Fruit fly (Drosophila melanogaster) whole organism, embryonic: ENCODE measurements around the gene Sumo.

Experiments
- ATbp ChIP-seq: fragments of 200-800 bp; sonication (Bioruptor generic); optimal IDR thresholded peaks from 2 replicates; lab custom pipeline; 2017; ENCODE audit warnings: missing biosample characterization, mild to moderate bottlenecking, missing genetic modification characterization, missing genetic modification reagents
- BtbVII ChIP-seq: fragments of 200-800 bp; sonication (Bioruptor generic); optimal IDR thresholded peaks from 3 replicates; lab custom pipeline; 2017; ENCODE audit warnings: missing biosample characterization, mild to moderate bottlenecking, missing genetic modification characterization
- Bteb2 ChIP-seq: fragments of 200-800 bp; sonication (Bioruptor generic); optimal IDR thresholded peaks from 2 replicates; lab custom pipeline; 2016; ENCODE audit warnings: missing biosample characterization, missing genetic modification characterization
- CG10366 ChIP-seq: fragments of 200-800 bp; sonication (Bioruptor generic); IDR thresholded peaks from 2 replicates; pipeline ENCODE4 v1.3.6; 2022; ENCODE audit warnings: missing biosample characterization, missing genetic modification characterization
- CG10543 ChIP-seq: fragments of 200-800 bp; sonication (Bioruptor generic); optimal IDR thresholded peaks from 3 replicates; lab custom pipeline; 2017; ENCODE audit warnings: missing biosample characterization, mild to moderate bottlenecking, missing genetic modification characterization, moderate library complexity
- CG11504 ChIP-seq: fragments of 200-800 bp; sonication (Bioruptor generic); optimal IDR thresholded peaks from 3 replicates; lab custom pipeline; 2019; ENCODE audit warnings: missing biosample characterization, mild to moderate bottlenecking, missing genetic modification characterization, moderate library complexity
- CG1233 ChIP-seq: fragments of 200-800 bp; sonication (Bioruptor generic); optimal IDR thresholded peaks from 4 replicates; lab custom pipeline; 2018; ENCODE audit warnings: missing biosample characterization, mild to moderate bottlenecking, missing genetic modification characterization
- CG15011 ChIP-seq: fragments of 200-800 bp; sonication (Bioruptor generic); optimal IDR thresholded peaks from 3 replicates; lab custom pipeline; 2018; ENCODE audit warnings: missing biosample characterization, mild to moderate bottlenecking, missing genetic modification characterization
- CG15269 ChIP-seq: fragments of 200-800 bp; sonication (Bioruptor generic); optimal IDR thresholded peaks from 2 replicates; lab custom pipeline; 2018; ENCODE audit warnings: missing biosample characterization, mild to moderate bottlenecking, missing genetic modification characterization, moderate library complexity
- CG1603 ChIP-seq: fragments of 200-800 bp; sonication (Bioruptor generic); optimal IDR thresholded peaks from 2 replicates; lab custom pipeline; 2019; ENCODE audit warnings: missing biosample characterization, mild to moderate bottlenecking, missing genetic modification characterization, moderate library complexity
- CG1647 ChIP-seq: fragments of 200-800 bp; sonication (Bioruptor generic); optimal IDR thresholded peaks from 3 replicates; lab custom pipeline; 2016; ENCODE audit warnings: missing biosample characterization, missing genetic modification characterization
- CG16813 ChIP-seq: fragments of 200-800 bp; sonication (Bioruptor generic); IDR thresholded peaks from 3 replicates; pipeline ENCODE4 v1.3.6; 2022; ENCODE audit warnings: missing biosample characterization, missing genetic modification characterization; ENCODE audit not compliant: partially characterized antibody
- CG17385 ChIP-seq: fragments of 200-800 bp; sonication (Bioruptor generic); optimal IDR thresholded peaks from 3 replicates; lab custom pipeline; 2018; ENCODE audit warnings: missing biosample characterization, mild to moderate bottlenecking, missing genetic modification characterization
- CG17829 ChIP-seq: fragments of 200-800 bp; optimal IDR thresholded peaks from 2 replicates; lab custom pipeline; 2019; ENCODE audit warnings: missing biosample characterization, mild to moderate bottlenecking, missing genetic modification characterization, moderate library complexity
- CG18011 ChIP-seq: fragments of 200-800 bp; sonication (Bioruptor generic); optimal IDR thresholded peaks from 2 replicates; lab custom pipeline; 2017; ENCODE audit warnings: missing biosample characterization, missing genetic modification characterization, mild to moderate bottlenecking, moderate library complexity, missing genotype
- CG18476 ChIP-seq: fragments of 200-800 bp; sonication (Bioruptor generic); optimal IDR thresholded peaks from 2 replicates; lab custom pipeline; 2016; ENCODE audit warnings: missing biosample characterization, mild to moderate bottlenecking, missing genetic modification characterization
- CG2199 ChIP-seq: fragments of 200-800 bp; sonication (Bioruptor generic); IDR thresholded peaks from 3 replicates; pipeline ENCODE4 v1.3.6; 2022; ENCODE audit warnings: missing biosample characterization, missing genetic modification characterization
- CG2678 ChIP-seq: fragments of 200-800 bp; sonication (Bioruptor generic); optimal IDR thresholded peaks from 3 replicates; lab custom pipeline; 2019; ENCODE audit warnings: missing biosample characterization, mild to moderate bottlenecking, missing genetic modification characterization, moderate library complexity
- CG4360 ChIP-seq: fragments of 200-800 bp; sonication (Bioruptor generic); IDR thresholded peaks from 2 replicates; pipeline ENCODE4 v1.3.6; 2022; ENCODE audit warnings: missing biosample characterization, missing genetic modification characterization
- CG7786 ChIP-seq: fragments of 200-800 bp; sonication (Bioruptor generic); optimal IDR thresholded peaks from 2 replicates; lab custom pipeline; 2016; ENCODE audit warnings: missing biosample characterization, missing genetic modification characterization
- CG7839 ChIP-seq: fragments of 200-800 bp; sonication (Bioruptor generic); optimal IDR thresholded peaks from 3 replicates; lab custom pipeline; 2018; ENCODE audit warnings: missing biosample characterization, mild to moderate bottlenecking, missing genetic modification characterization, moderate library complexity
- CG7987 ChIP-seq: fragments of 200-800 bp; sonication (Bioruptor generic); optimal IDR thresholded peaks from 2 replicates; lab custom pipeline; 2018; ENCODE audit warnings: missing biosample characterization, mild to moderate bottlenecking, missing genetic modification characterization, moderate library complexity
- CG9727 ChIP-seq: fragments of 200-800 bp; sonication (Bioruptor generic); optimal IDR thresholded peaks from 3 replicates; lab custom pipeline; 2017; ENCODE audit warnings: missing biosample characterization, mild to moderate bottlenecking, missing genetic modification characterization
- Dbx ChIP-seq: fragments of 200-800 bp; sonication (Bioruptor generic); IDR thresholded peaks from 3 replicates; pipeline ENCODE4 v1.3.6; 2022; ENCODE audit warnings: missing biosample characterization, missing genetic modification characterization
- Doc2 ChIP-seq: fragments of 200-800 bp; sonication (Bioruptor generic); IDR thresholded peaks from 2 replicates; pipeline ENCODE4 v1.3.6; 2022; ENCODE audit warnings: missing biosample characterization, missing genetic modification characterization
- Eip74EF ChIP-seq, 2 experiments: fragments of 200-800 bp in 1 of 2; fragments of >200 bp in 1 of 2; sonication (Bioruptor generic) in 1 of 2; optimal IDR thresholded peaks; 2 replicates each; lab custom pipeline; 2017 to 2019; ENCODE audit warnings: missing biosample characterization in 2 of 2, missing genetic modification characterization in 2 of 2, mild to moderate bottlenecking in 1 of 2, moderate library complexity in 1 of 2
- HmgZ ChIP-seq: fragments of 200-800 bp; sonication (Bioruptor generic); optimal IDR thresholded peaks from 2 replicates; lab custom pipeline; 2018; ENCODE audit warnings: missing biosample characterization, mild to moderate bottlenecking, missing genetic modification characterization
- Hr39 ChIP-seq: fragments of >200 bp; optimal IDR thresholded peaks from 2 replicates; lab custom pipeline; 2017
- Meics ChIP-seq: fragments of 200-800 bp; sonication (Bioruptor generic); optimal IDR thresholded peaks from 2 replicates; lab custom pipeline; 2017; ENCODE audit warnings: missing biosample characterization, mild to moderate bottlenecking, missing genetic modification characterization
- Mes4 ChIP-seq: fragments of 200-800 bp; sonication (Bioruptor generic); optimal IDR thresholded peaks from 2 replicates; lab custom pipeline; 2016; ENCODE audit warnings: missing biosample characterization, missing genetic modification characterization
- Oaz ChIP-seq: fragments of 200-800 bp; sonication (Bioruptor generic); IDR thresholded peaks from 2 replicates; pipeline ENCODE4 v1.3.6; 2022; ENCODE audit warnings: missing biosample characterization, missing genetic modification characterization
- Rfx ChIP-seq: fragments of 200-800 bp; sonication (Bioruptor generic); IDR thresholded peaks from 2 replicates; pipeline ENCODE4 v1.3.6; 2022; ENCODE audit warnings: missing biosample characterization, missing genetic modification characterization
- abd-A ChIP-seq: fragments of 200-800 bp; sonication (Bioruptor generic); optimal IDR thresholded peaks from 3 replicates; lab custom pipeline; 2019; ENCODE audit warnings: missing biosample characterization, mild to moderate bottlenecking, missing genetic modification characterization, moderate library complexity
- ap ChIP-seq: fragments of 200-800 bp; sonication (Bioruptor generic); IDR thresholded peaks from 2 replicates; pipeline ENCODE4 v1.3.6; 2022; ENCODE audit warnings: missing biosample characterization, missing genetic modification characterization
- br ChIP-seq: fragments of >200 bp; optimal IDR thresholded peaks from 2 replicates; lab custom pipeline; 2017
- ci ChIP-seq: fragments of 200-800 bp; sonication (Bioruptor generic); IDR thresholded peaks from 3 replicates; pipeline ENCODE4 v1.3.6; 2022; ENCODE audit warnings: missing biosample characterization, missing genetic modification characterization
- croc ChIP-seq: fragments of 200-800 bp; sonication (Bioruptor generic); conservative IDR thresholded peaks from 3 replicates; pipeline ENCODE4 v1.3.6; 2022; ENCODE audit warnings: missing biosample characterization, missing genetic modification characterization
- danr ChIP-seq: fragments of 200-800 bp; sonication (Bioruptor generic); IDR thresholded peaks from 2 replicates; pipeline ENCODE4 v1.3.6; 2022; ENCODE audit warnings: missing biosample characterization, missing genetic modification characterization
- dm ChIP-seq: fragments of 200-800 bp; sonication (Bioruptor generic); optimal IDR thresholded peaks from 3 replicates; lab custom pipeline; 2016; ENCODE audit warnings: missing biosample characterization, missing genetic modification characterization
- eve ChIP-seq, 2 experiments: fragments of >200 bp; optimal IDR thresholded peaks; 2 replicates each; lab custom pipeline; 2017; ENCODE audit warnings: missing biosample characterization in 2 of 2, missing genetic modification characterization in 2 of 2
- gcm ChIP-seq: fragments of 200-800 bp; sonication (Bioruptor generic); optimal IDR thresholded peaks from 2 replicates; lab custom pipeline; 2019; ENCODE audit warnings: missing biosample characterization, mild to moderate bottlenecking, missing genetic modification characterization, moderate library complexity
- gem ChIP-seq: fragments of 200-800 bp; sonication (Bioruptor generic); optimal IDR thresholded peaks from 2 replicates; lab custom pipeline; 2019; ENCODE audit warnings: missing biosample characterization, mild to moderate bottlenecking, missing genetic modification characterization, moderate library complexity
- lab ChIP-seq: fragments of 200-800 bp; sonication (Bioruptor generic); optimal IDR thresholded peaks from 3 replicates; lab custom pipeline; 2017; ENCODE audit warnings: missing biosample characterization, missing genetic modification characterization, mild to moderate bottlenecking, moderate library complexity, missing genetic modification reagents
- odd ChIP-seq: fragments of 200-800 bp; sonication (Bioruptor generic); optimal IDR thresholded peaks from 2 replicates; lab custom pipeline; 2017; ENCODE audit warnings: missing biosample characterization, mild to moderate bottlenecking, missing genetic modification characterization
- seq ChIP-seq: fragments of 200-800 bp; sonication (Bioruptor generic); IDR thresholded peaks from 2 replicates; pipeline ENCODE4 v1.3.6; 2022; ENCODE audit warnings: missing biosample characterization, missing genetic modification characterization
- so ChIP-seq: fragments of 200-800 bp; sonication (Bioruptor generic); IDR thresholded peaks from 3 replicates; pipeline ENCODE4 v1.3.6; 2022; ENCODE audit warnings: missing biosample characterization, missing genetic modification characterization
- stwl ChIP-seq: fragments of 200-800 bp; sonication (Bioruptor generic); optimal IDR thresholded peaks from 3 replicates; lab custom pipeline; 2018; ENCODE audit warnings: missing biosample characterization, mild to moderate bottlenecking, missing genetic modification characterization, moderate library complexity
- toy ChIP-seq: fragments of 200-800 bp; sonication (Bioruptor generic); IDR thresholded peaks from 2 replicates; pipeline ENCODE4 v1.3.6; 2022; ENCODE audit warnings: missing biosample characterization, missing genetic modification characterization
- tx ChIP-seq: fragments of 200-800 bp; sonication (Bioruptor generic); optimal IDR thresholded peaks from 2 replicates; lab custom pipeline; 2016; ENCODE audit warnings: missing biosample characterization, missing genetic modification characterization
- wdn ChIP-seq: fragments of 200-800 bp; sonication (Bioruptor generic); IDR thresholded peaks from 2 replicates; pipeline ENCODE4 v1.3.6; 2022; ENCODE audit warnings: missing biosample characterization, missing genetic modification characterization
- zf30C ChIP-seq: fragments of 200-800 bp; sonication (Bioruptor generic); optimal IDR thresholded peaks from 3 replicates; lab custom pipeline; 2018; ENCODE audit warnings: missing biosample characterization, mild to moderate bottlenecking, missing genetic modification characterization

The Sumo gene

dm6 chr2L:6967422-6968012 lies at the start of gene Sumo (continued):
- TF ChIP-seq Dbx (GFP tag; lab: Robert Waterston, UW) (peak; percentile 59; the same call in 2 of the 3 replicates), gcm (GFP tag; lab: Kevin White, UChicago) (no peak), CG18011 (GFP tag; lab: Kevin White, UChicago) (no peak), ci (GFP tag; lab: Robert Waterston, UW) (peak; percentile 67), Hr39 (lab: Kevin White, UChicago) (no peak), lab (GFP tag; lab: Kevin White, UChicago) (no peak), BtbVII (no peak), gem (tag; lab: Kevin White, UChicago) (peak; percentile 21), CG7839 (peak; percentile 13), eve (GFP tag; optimal IDR thresholded peaks at IDR 0.05; lab: Kevin White, UChicago) (no peak), Doc2 (GFP tag; lab: Robert Waterston, UW) (no peak), croc (GFP tag; lab: Robert Waterston, UW) (no peak), dm (GFP tag; lab: Kevin White, UChicago) (peak; percentile 0), CG15011 (GFP tag; lab: Kevin White, UChicago) (no peak), ATbp (GFP tag; lab: Kevin White, UChicago) (no peak), toy (GFP tag; lab: Robert Waterston, UW) (no peak), br (lab: Kevin White, UChicago) (no peak), CG2199 (GFP tag; lab: Robert Waterston, UW) (no peak), zf30C (no peak), CG15269 (tag; lab: Kevin White, UChicago) (no peak), seq (no peak), HmgZ (tag; lab: Kevin White, UChicago) (no peak), Bteb2 (GFP tag; lab: Kevin White, UChicago) (no peak), Rfx (GFP tag; lab: Robert Waterston, UW) (peak; percentile 76), Oaz (GFP tag; lab: Robert Waterston, UW) (no peak), CG7987 (GFP tag; lab: Kevin White, UChicago) (no peak), ap (GFP tag; lab: Robert Waterston, UW) (no peak), CG2678 (tag; lab: Kevin White, UChicago) (peak; percentile 33), stwl (tag; lab: Kevin White, UChicago) (peak; percentile 13), Meics (GFP tag; lab: Kevin White, UChicago) (peak; percentile 25), CG1647 (GFP tag; lab: Kevin White, UChicago) (no peak), CG10543 (GFP tag; lab: Kevin White, UChicago) (peak; percentile 41), CG1233 (GFP tag; lab: Kevin White, UChicago) (no peak), abd-A (tag; lab: Kevin White, UChicago) (no peak), CG7786 (GFP tag; lab: Kevin White, UChicago) (no peak), CG1603 (tag; lab: Kevin White, UChicago) (peak; percentile 66), CG16813 (GFP tag; lab: Robert Waterston, UW) (peak; percentile 100), CG17829 (peak; percentile 32), CG17385 (GFP tag; lab: Kevin White, UChicago) (no peak), Eip74EF (GFP tag; optimal IDR thresholded peaks at IDR 0.05; lab: Kevin White, UChicago) (no peak), CG18476 (GFP tag; lab: Kevin White, UChicago) (no peak), tx (no peak), danr (no peak), wdn (GFP tag; lab: Robert Waterston, UW) (no peak), CG4360 (GFP tag; lab: Robert Waterston, UW) (no peak), CG9727 (GFP tag; lab: Kevin White, UChicago) (peak; percentile 30), so (GFP tag; lab: Robert Waterston, UW) (no peak), Mes4 (no peak), CG11504 (peak; percentile 39), CG10366 (GFP tag; lab: Robert Waterston, UW) (no peak), odd (no peak)
